Fruit fly (Drosophila melanogaster) whole organism, wandering third instar larva: Measurements from ENCODE around the gene CG11349.

Experiments used
- Dfd ChIP-seq: fragments of >200 bp; optimal IDR thresholded peaks from 2 replicates; lab custom pipeline; 2017; ENCODE audit warnings: missing biosample characterization, missing genetic modification characterization
- GATAd ChIP-seq: sonication (Bioruptor generic); optimal IDR thresholded peaks from 2 replicates; lab custom pipeline; 2016; ENCODE audit warnings: missing biosample characterization, missing genetic modification characterization
- Hr78 ChIP-seq: fragments of >200 bp; optimal IDR thresholded peaks from 2 replicates; lab custom pipeline; 2017; ENCODE audit warnings: missing biosample characterization, missing genetic modification characterization
- Mio ChIP-seq: sonication (Bioruptor generic); optimal IDR thresholded peaks from 2 replicates; lab custom pipeline; 2016; ENCODE audit warnings: missing biosample characterization, missing genetic modification characterization
- brk ChIP-seq: fragments of 200-800 bp; sonication (Bioruptor generic); optimal IDR thresholded peaks from 2 replicates; lab custom pipeline; 2016; ENCODE audit warnings: missing biosample characterization, mild to moderate bottlenecking, missing genetic modification characterization
- dmrt93B ChIP-seq: fragments of 200-800 bp; sonication (Bioruptor generic); optimal IDR thresholded peaks from 2 replicates; lab custom pipeline; 2018; ENCODE audit warnings: missing biosample characterization, mild to moderate bottlenecking, missing genetic modification characterization
- fru ChIP-seq: fragments of 200-800 bp; sonication (Bioruptor generic); optimal IDR thresholded peaks from 3 replicates; lab custom pipeline; 2016; ENCODE audit warnings: missing biosample characterization, mild to moderate bottlenecking, missing genetic modification characterization
- sv ChIP-seq: fragments of 200-800 bp; sonication (Bioruptor generic); optimal IDR thresholded peaks from 3 replicates; lab custom pipeline; 2016; ENCODE audit warnings: missing biosample characterization, missing genetic modification characterization

- TF ChIP-seq dmrt93B (GFP tag; lab: Kevin White, UChicago) (no peak), sv (no peak), Mio (no peak), Dfd (no peak), fru (GFP tag; lab: Kevin White, UChicago) (no peak), GATAd (no peak), brk (GFP tag; lab: Kevin White, UChicago) (no peak), Hr78 (no peak)
Measured at dm6 chr3L:4428918-4429546, 43.8 kb upstream of the CG11349 start, which contains the start of gene nAChRbeta1.
